Worm (Caenorhabditis elegans) whole organism, young adult: ENCODE measurements around the gene col-95.

Experiments
- B0261.1 ChIP-seq: sonication (generic microtip); optimal IDR thresholded peaks from 2 replicates; lab custom pipeline; 2016; ENCODE audit warnings: mild to moderate bottlenecking, missing genetic modification characterization, moderate library complexity, missing compliant biosample characterization
- D2030.7 ChIP-seq: fragments of 200-800 bp; sonication (Bioruptor generic); IDR thresholded peaks from 2 replicates; pipeline ENCODE4 v1.3.6; 2022; ENCODE audit warnings: missing genetic modification reagents, missing genetic modification characterization, missing compliant biosample characterization
- F49E8.2 ChIP-seq: sonication (generic microtip); optimal IDR thresholded peaks from 3 replicates; lab custom pipeline; 2017; ENCODE audit warnings: missing genetic modification characterization, mild to moderate bottlenecking, missing compliant biosample characterization, antibody characterized with exemption, moderate library complexity; ENCODE audit not compliant: insufficient read depth
- F57A8.1 ChIP-seq: fragments of 200-800 bp; sonication (Bioruptor generic); optimal IDR thresholded peaks from 2 replicates; lab custom pipeline; 2018; ENCODE audit warnings: mild to moderate bottlenecking, missing genetic modification characterization, moderate library complexity, missing compliant biosample characterization
- F57C9.4 ChIP-seq: sonication (generic microtip); optimal IDR thresholded peaks from 2 replicates; lab custom pipeline; 2017; ENCODE audit warnings: mild to moderate bottlenecking, missing genetic modification characterization, missing compliant biosample characterization
- Y53F4B.3 ChIP-seq: fragments of 200-800 bp; sonication (Bioruptor generic); IDR thresholded peaks from 2 replicates; pipeline ENCODE4 v1.3.6; 2022; ENCODE audit warnings: missing genetic modification reagents, missing genetic modification characterization, missing compliant biosample characterization
- Y67H2A.10 ChIP-seq: fragments of 200-800 bp; sonication (Bioruptor generic); conservative IDR thresholded peaks from 2 replicates; pipeline ENCODE4 v1.3.6; 2022; ENCODE audit warnings: missing genetic modification reagents, missing genetic modification characterization, missing compliant biosample characterization
- akir-1 ChIP-seq: fragments of 200-800 bp; sonication (Bioruptor generic); optimal IDR thresholded peaks from 2 replicates; lab custom pipeline; 2018; ENCODE audit warnings: mild to moderate bottlenecking, missing genetic modification characterization, moderate library complexity, missing compliant biosample characterization
- cebp-1 ChIP-seq, 2 experiments: fragments of 200-800 bp in 1 of 2; sonication (Bioruptor generic) in 1 of 2; sonication (generic microtip) in 1 of 2; IDR thresholded peaks in 1 of 2; optimal IDR thresholded peaks in 1 of 2; 2 replicates each; pipeline versions ENCODE4 v1.3.6 to Lab custom; 2017 to 2022; ENCODE audit warnings: missing compliant biosample characterization in 2 of 2, missing genetic modification characterization in 2 of 2, mild to moderate bottlenecking in 1 of 2, missing genetic modification reagents in 1 of 2, moderate library complexity in 1 of 2
- ceh-58 ChIP-seq: fragments of 200-800 bp; sonication (Bioruptor generic); IDR thresholded peaks from 2 replicates; pipeline ENCODE4 v1.3.6; 2022; ENCODE audit warnings: missing genetic modification characterization, missing compliant biosample characterization
- dpl-1 ChIP-seq: fragments of 150-350 bp; optimal IDR thresholded peaks from 2 replicates; lab custom pipeline; 2014; ENCODE audit warnings: missing biosample characterization, missing genetic modification reagents, missing genetic modification characterization
- egl-18 ChIP-seq: fragments of 200-800 bp; sonication (Bioruptor generic); IDR thresholded peaks from 2 replicates; pipeline ENCODE4 v1.3.6; 2022; ENCODE audit warnings: missing genetic modification reagents, missing genetic modification characterization, missing compliant biosample characterization
- egrh-3 ChIP-seq: fragments of 200-800 bp; sonication (Bioruptor generic); IDR thresholded peaks from 2 replicates; pipeline ENCODE4 v1.3.6; 2022; ENCODE audit warnings: missing genetic modification reagents, missing genetic modification characterization, missing compliant biosample characterization
- fkh-3 ChIP-seq: sonication (generic microtip); optimal IDR thresholded peaks from 2 replicates; lab custom pipeline; 2016; ENCODE audit warnings: mild to moderate bottlenecking, missing genetic modification characterization, missing compliant biosample characterization
- him-1 ChIP-seq: sonication (generic microtip); optimal IDR thresholded peaks from 2 replicates; lab custom pipeline; 2016; ENCODE audit warnings: missing genotype, missing genetic modification reagents, missing genetic modification characterization, missing compliant biosample characterization
- hmg-1.2 ChIP-seq: fragments of 200-800 bp; sonication (Bioruptor generic); IDR thresholded peaks from 2 replicates; pipeline ENCODE4 v1.3.6; 2022; ENCODE audit warnings: missing genetic modification reagents, missing genetic modification characterization, missing compliant biosample characterization
- let-526 ChIP-seq: fragments of 200-800 bp; sonication (Bioruptor generic); IDR thresholded peaks from 2 replicates; pipeline ENCODE4 v1.3.6; 2022; ENCODE audit warnings: missing genetic modification reagents, missing genetic modification characterization, missing compliant biosample characterization
- let-607 ChIP-seq, 2 experiments: fragments of 200-800 bp in 1 of 2; sonication (Bioruptor generic) in 1 of 2; sonication (generic microtip) in 1 of 2; optimal IDR thresholded peaks; 2 replicates each; lab custom pipeline; 2016 to 2018; ENCODE audit warnings: mild to moderate bottlenecking in 2 of 2, missing compliant biosample characterization in 2 of 2, missing genetic modification characterization in 2 of 2, moderate library complexity in 2 of 2, missing genotype in 1 of 2
- lin-26 ChIP-seq: fragments of 200-800 bp; sonication (Bioruptor generic); IDR thresholded peaks from 2 replicates; pipeline ENCODE4 v1.3.6; 2022; ENCODE audit warnings: missing genetic modification reagents, missing genetic modification characterization, missing compliant biosample characterization
- lin-40 ChIP-seq: sonication (generic microtip); optimal IDR thresholded peaks from 2 replicates; lab custom pipeline; 2016; ENCODE audit warnings: missing genetic modification characterization, mild to moderate bottlenecking, missing compliant biosample characterization, missing genotype, missing genetic modification reagents
- lin-54 ChIP-seq: fragments of 200-800 bp; sonication (Bioruptor generic); optimal IDR thresholded peaks from 2 replicates; lab custom pipeline; 2018; ENCODE audit warnings: mild to moderate bottlenecking, missing genetic modification characterization, missing compliant biosample characterization
- mcd-1 ChIP-seq: fragments of 200-800 bp; sonication (Bioruptor generic); IDR thresholded peaks from 2 replicates; pipeline ENCODE4 v1.3.6; 2022; ENCODE audit warnings: missing genetic modification reagents, missing genetic modification characterization, missing compliant biosample characterization
- mes-4 ChIP-seq: sonication (generic microtip); optimal IDR thresholded peaks from 2 replicates; lab custom pipeline; 2016; ENCODE audit warnings: missing genotype, missing genetic modification characterization, missing compliant biosample characterization
- nfya-1 ChIP-seq: sonication (generic microtip); optimal IDR thresholded peaks from 2 replicates; lab custom pipeline; 2017; ENCODE audit warnings: antibody characterized with exemption, missing compliant biosample characterization, missing genetic modification characterization, borderline replicate concordance; ENCODE audit not compliant: insufficient read depth
- nfya-2 ChIP-seq: fragments of 200-800 bp; sonication (Bioruptor generic); IDR thresholded peaks from 2 replicates; pipeline ENCODE4 v1.3.6; 2022; ENCODE audit warnings: missing genetic modification reagents, missing genetic modification characterization, missing compliant biosample characterization
- nhr-179 ChIP-seq: sonication (generic microtip); optimal IDR thresholded peaks from 2 replicates; lab custom pipeline; 2016; ENCODE audit warnings: mild to moderate bottlenecking, missing genetic modification characterization, missing compliant biosample characterization
- nhr-80 ChIP-seq: sonication (generic microtip); optimal IDR thresholded peaks from 2 replicates; lab custom pipeline; 2016; ENCODE audit warnings: missing genetic modification characterization, missing compliant biosample characterization
- repo-1 ChIP-seq: sonication (generic microtip); optimal IDR thresholded peaks from 2 replicates; lab custom pipeline; 2017; ENCODE audit warnings: mild to moderate bottlenecking, missing genetic modification characterization, missing compliant biosample characterization
- sea-2 ChIP-seq: fragments of 200-800 bp; sonication (Bioruptor generic); IDR thresholded peaks from 2 replicates; pipeline ENCODE4 v1.3.6; 2022; ENCODE audit warnings: missing genetic modification characterization, missing compliant biosample characterization
- snpc-4 ChIP-seq, 5 experiments: fragments of 150-350 bp in 1 of 5; sonication (generic microtip) in 4 of 5; optimal IDR thresholded peaks; 2 replicates each; lab custom pipeline; 2014 to 2018; ENCODE audit warnings: missing genetic modification characterization in 5 of 5, missing biosample characterization in 3 of 5, antibody characterized with exemption in 2 of 5, mild to moderate bottlenecking in 2 of 5, missing compliant biosample characterization in 2 of 5, missing genotype in 2 of 5, moderate library complexity in 2 of 5, missing genetic modification reagents in 1 of 5
- tbx-9 ChIP-seq: sonication (generic microtip); optimal IDR thresholded peaks from 2 replicates; lab custom pipeline; 2016; ENCODE audit warnings: borderline replicate concordance, missing genetic modification characterization, inconsistent platforms, missing compliant biosample characterization
- unc-62 ChIP-seq: fragments of 150-350 bp; optimal IDR thresholded peaks from 2 replicates; lab custom pipeline; 2014; ENCODE audit warnings: missing biosample characterization, missing genetic modification reagents, missing genetic modification characterization
- zfh-2 ChIP-seq: fragments of 200-800 bp; sonication (Bioruptor generic); conservative IDR thresholded peaks from 2 replicates; pipeline ENCODE4 v1.3.6; 2022; ENCODE audit warnings: missing genetic modification reagents, missing genetic modification characterization, missing compliant biosample characterization

col-95 gene

DNA sequence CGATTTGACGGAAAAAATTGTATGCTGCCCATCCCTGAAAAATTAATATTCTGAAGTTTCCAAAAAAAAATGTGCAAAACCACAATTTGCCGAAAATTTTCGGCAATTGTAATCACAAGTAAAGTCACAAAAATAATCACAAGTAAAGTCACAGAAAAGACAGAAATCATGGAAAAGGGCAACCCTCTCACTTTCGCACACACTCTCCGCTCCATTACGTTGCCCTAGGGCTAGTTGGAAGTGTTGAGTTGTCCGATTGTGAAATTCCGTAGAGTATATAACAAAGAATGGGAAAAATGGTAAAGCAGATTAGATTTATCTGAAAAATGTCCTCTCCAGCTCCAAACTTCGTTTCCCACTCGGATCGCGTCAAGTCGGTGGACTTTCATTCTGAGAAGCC lies 17.6 kb downstream of the col-95 start, which contains the start of gene Y41C4A.32:
Gene Y41C4A.32, plus strand, starts transcription at position 302 of the 400 bp plus-strand sequence.
- TF ChIP-seq Y53F4B.3 (no peak), mcd-1 (GFP tag; lab: Robert Waterston, UW) (0 out of 2 replicates have a peak, but pooled peaks have one; percentile 7), nhr-179 (no peak), nhr-80 (tag; lab: Kevin White, UChicago) (peak; percentile 19), lin-54 (no peak), let-607 (tag; optimal IDR thresholded peaks at IDR 0.05; lab: Kevin White, UChicago) (peak; percentile 96), cebp-1 (GFP tag; IDR thresholded peaks at IDR 0.05; lab: Robert Waterston, UW) (no peak), cebp-1 (tag; optimal IDR thresholded peaks at IDR 0.05; lab: Kevin White, UChicago) (peak; percentile 75)

- TF ChIP-seq lin-26 (GFP tag; lab: Robert Waterston, UW): no peak
- no peak for TF ChIP-seq unc-62 (GFP tag; lab: Kevin White, UChicago)
- TF ChIP-seq tbx-9: no peak
- no peak for TF ChIP-seq F57A8.1 (GFP tag; lab: Kevin White, UChicago)
- TF ChIP-seq D2030.7: no peak
- TF ChIP-seq him-1 (tag; lab: Kevin White, UChicago): no peak
- TF ChIP-seq, all 124 proteins: peak for 0
These were observed 22.8 kb downstream of the col-95 start, which contains the start of gene Y41C4A.12 for ce11 chrIII:11726590-11726989. TSS of gene Y41C4A.12 (minus strand) at chrIII:11726690.

ce11 chrIII:11727010-11727409 lies 23.2 kb downstream of the col-95 start:
- peak; percentile 72 for TF ChIP-seq hmg-1.2 (GFP tag; lab: Robert Waterston, UW)
- TF ChIP-seq sea-2: no peak
- TF ChIP-seq unc-62 (GFP tag; lab: Kevin White, UChicago): no peak
- peak; percentile 4 for TF ChIP-seq nhr-80 (tag; lab: Kevin White, UChicago)
- 0 out of 2 replicates have a peak, but pooled peaks have one; percentile 7 for TF ChIP-seq mcd-1 (GFP tag; lab: Robert Waterston, UW)

DNA sequence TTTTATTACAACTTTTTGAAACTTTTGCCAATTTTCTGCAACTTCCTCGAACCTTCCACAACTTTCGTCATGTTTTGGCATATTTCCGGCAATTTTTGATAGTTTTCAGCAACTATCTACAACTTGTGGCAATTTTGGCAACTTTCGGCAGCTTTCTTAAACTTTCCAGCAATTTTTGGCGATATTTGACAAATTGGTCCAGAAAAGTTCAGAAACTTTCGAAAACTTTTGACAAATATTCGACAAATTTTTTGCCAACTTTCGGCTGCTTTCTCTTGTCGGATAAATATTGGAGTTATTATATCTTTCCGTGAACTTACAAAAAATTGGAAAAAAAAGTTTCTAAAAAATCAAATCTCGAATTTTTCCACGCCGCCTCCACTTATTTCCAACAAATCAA lies 26.5 kb downstream of the col-95 start, which contains the start of gene Y41C4A.18:
Gene Y41C4A.18, plus strand, starts transcription at position 301 of the 400 bp plus-strand sequence.
- TF ChIP-seq nfya-2 (GFP tag; lab: Robert Waterston, UW): no peak
- no peak for TF ChIP-seq Y67H2A.10 (GFP tag; lab: Robert Waterston, UW)
- no peak for TF ChIP-seq lin-54
- TF ChIP-seq B0261.1 (tag; lab: Kevin White, UChicago): no peak
- no peak for TF ChIP-seq F57C9.4 (tag; lab: Kevin White, UChicago)
- no peak for TF ChIP-seq fkh-3 (tag; lab: Kevin White, UChicago)
- no peak for TF ChIP-seq mes-4 (tag; lab: Kevin White, UChicago)
- no peak for TF ChIP-seq let-526
- no peak for TF ChIP-seq F49E8.2 (tag; lab: Kevin White, UChicago)

ce11 chrIII:11730850-11731249 lies 27.1 kb downstream of the col-95 start:
- TF ChIP-seq zfh-2 (GFP tag; lab: Robert Waterston, UW) (peak; percentile 76), nfya-1 (tag; lab: Kevin White, UChicago) (no peak), snpc-4 (GFP tag; optimal IDR thresholded peaks at IDR 0.05; lab: Kevin White, UChicago) (no peak), snpc-4 (tag; optimal IDR thresholded peaks at IDR 0.05; lab: Kevin White, UChicago) (peak in 1 of 4 experiments; percentile 38), egrh-3 (peak; percentile 49; the same call in 1 of the 2 replicates), lin-40 (tag; lab: Kevin White, UChicago) (no peak), akir-1 (GFP tag; lab: Kevin White, UChicago) (no peak), repo-1 (no peak), egl-18 (no peak), ceh-58 (GFP tag; lab: Robert Waterston, UW) (0 out of 2 replicates have a peak, but pooled peaks have one; percentile 72), dpl-1 (GFP tag; lab: Kevin White, UChicago) (no peak)
